Fruit fly (Drosophila melanogaster) whole organism, embryonic: ENCODE results near the gene ksr.
A peak's percentile ranks its signal among the peaks of the same experiment; 100 is the strongest.

Source experiments
- BEAF-32 ChIP-seq: fragments of 200-800 bp; sonication (Bioruptor generic); optimal IDR thresholded peaks from 3 replicates; lab custom pipeline; 2017; ENCODE audit warnings: missing biosample characterization, missing genetic modification characterization, mild to moderate bottlenecking, moderate library complexity, missing genetic modification reagents
- CG12071 ChIP-seq: fragments of 200-800 bp; sonication (Bioruptor generic); optimal IDR thresholded peaks from 3 replicates; lab custom pipeline; 2018; ENCODE audit warnings: missing biosample characterization, mild to moderate bottlenecking, missing genetic modification characterization
- CG13424 ChIP-seq: fragments of 200-800 bp; sonication (Bioruptor generic); optimal IDR thresholded peaks from 2 replicates; lab custom pipeline; 2019; ENCODE audit warnings: missing biosample characterization, mild to moderate bottlenecking, missing genetic modification characterization, moderate library complexity
- CG14050 ChIP-seq: fragments of 200-800 bp; sonication (Bioruptor generic); IDR thresholded peaks from 3 replicates; pipeline ENCODE4 v1.3.6; 2022; ENCODE audit warnings: missing biosample characterization, missing genetic modification characterization
- CG1603 ChIP-seq: fragments of 200-800 bp; sonication (Bioruptor generic); optimal IDR thresholded peaks from 2 replicates; lab custom pipeline; 2019; ENCODE audit warnings: missing biosample characterization, mild to moderate bottlenecking, missing genetic modification characterization, moderate library complexity
- CG1647 ChIP-seq: fragments of 200-800 bp; sonication (Bioruptor generic); optimal IDR thresholded peaks from 3 replicates; lab custom pipeline; 2016; ENCODE audit warnings: missing biosample characterization, missing genetic modification characterization
- CG16863 ChIP-seq: fragments of 200-800 bp; sonication (Bioruptor generic); optimal IDR thresholded peaks from 3 replicates; lab custom pipeline; 2016; ENCODE audit warnings: missing biosample characterization, missing genetic modification characterization
- CG17359 ChIP-seq: fragments of 200-800 bp; sonication (Bioruptor generic); optimal IDR thresholded peaks from 3 replicates; lab custom pipeline; 2018; ENCODE audit warnings: missing biosample characterization, mild to moderate bottlenecking, missing genetic modification characterization, moderate library complexity
- CG18599 ChIP-seq: fragments of 200-800 bp; sonication (Bioruptor generic); optimal IDR thresholded peaks from 3 replicates; lab custom pipeline; 2017; ENCODE audit warnings: missing biosample characterization, missing genetic modification characterization, mild to moderate bottlenecking, moderate library complexity, missing genetic modification reagents
- CG32532 ChIP-seq: fragments of 200-800 bp; sonication (Bioruptor generic); IDR thresholded peaks from 2 replicates; pipeline ENCODE4 v1.3.6; 2022; ENCODE audit warnings: missing biosample characterization, missing genetic modification characterization
- CG32767 ChIP-seq: fragments of 200-800 bp; sonication (Bioruptor generic); IDR thresholded peaks from 2 replicates; pipeline ENCODE4 v1.3.6; 2022; ENCODE audit warnings: missing biosample characterization, missing genetic modification characterization
- CG33213 ChIP-seq: fragments of 200-800 bp; sonication (Bioruptor generic); optimal IDR thresholded peaks from 3 replicates; lab custom pipeline; 2016; ENCODE audit warnings: missing biosample characterization, missing genetic modification characterization
- CG33557 ChIP-seq: fragments of 200-800 bp; sonication (Bioruptor generic); optimal IDR thresholded peaks from 2 replicates; lab custom pipeline; 2019; ENCODE audit warnings: missing biosample characterization, mild to moderate bottlenecking, missing genetic modification characterization, moderate library complexity
- CG3995 ChIP-seq: fragments of 200-800 bp; sonication (Bioruptor generic); optimal IDR thresholded peaks from 3 replicates; lab custom pipeline; 2016; ENCODE audit warnings: missing biosample characterization, missing genetic modification characterization
- CG4424 ChIP-seq: fragments of 200-800 bp; sonication (Bioruptor generic); optimal IDR thresholded peaks from 3 replicates; lab custom pipeline; 2016; ENCODE audit warnings: missing biosample characterization, missing genetic modification characterization
- CG4617 ChIP-seq: fragments of 200-800 bp; sonication (Bioruptor generic); optimal IDR thresholded peaks from 3 replicates; lab custom pipeline; 2016; ENCODE audit warnings: missing biosample characterization, missing genetic modification characterization, borderline replicate concordance
- CG4820 ChIP-seq: fragments of 200-800 bp; sonication (Bioruptor generic); optimal IDR thresholded peaks from 3 replicates; lab custom pipeline; 2016; ENCODE audit warnings: missing biosample characterization, missing genetic modification characterization
- CG8478 ChIP-seq: fragments of >200 bp; optimal IDR thresholded peaks from 2 replicates; lab custom pipeline; 2018
- CG9817 ChIP-seq: fragments of 200-800 bp; sonication (Bioruptor generic); optimal IDR thresholded peaks from 2 replicates; lab custom pipeline; 2018; ENCODE audit warnings: missing biosample characterization, mild to moderate bottlenecking, missing genetic modification characterization, moderate library complexity
- Camta ChIP-seq: fragments of 200-800 bp; sonication (Bioruptor generic); optimal IDR thresholded peaks from 2 replicates; lab custom pipeline; 2016; ENCODE audit warnings: missing biosample characterization, missing genetic modification characterization
- Ets65A ChIP-seq: fragments of 200-800 bp; sonication (Bioruptor generic); peaks from one replicate; lab custom pipeline; 2016; ENCODE audit warnings: missing biosample characterization, missing genetic modification characterization
- Ets97D ChIP-seq: fragments of 200-800 bp; sonication (Bioruptor generic); optimal IDR thresholded peaks from 3 replicates; lab custom pipeline; 2016; ENCODE audit warnings: missing biosample characterization, missing genetic modification characterization
- Fer2 ChIP-seq: fragments of 200-800 bp; sonication (Bioruptor generic); optimal IDR thresholded peaks from 2 replicates; lab custom pipeline; 2018; ENCODE audit warnings: missing biosample characterization, mild to moderate bottlenecking, missing genetic modification characterization, moderate library complexity
- HLH54F ChIP-seq: fragments of 200-800 bp; sonication (Bioruptor generic); optimal IDR thresholded peaks from 3 replicates; lab custom pipeline; 2016; ENCODE audit warnings: missing biosample characterization, missing genetic modification characterization
- Hr51 ChIP-seq, 2 experiments: fragments of 200-800 bp; sonication (Bioruptor generic); optimal IDR thresholded peaks; 2 replicates in 1 of 2; 3 replicates in 1 of 2; lab custom pipeline; 2016 to 2018; ENCODE audit warnings: missing biosample characterization in 2 of 2, missing genetic modification characterization in 2 of 2, mild to moderate bottlenecking in 1 of 2, moderate library complexity in 1 of 2
- Jarid2 ChIP-seq: fragments of 200-800 bp; sonication (Bioruptor generic); optimal IDR thresholded peaks from 3 replicates; lab custom pipeline; 2017; ENCODE audit warnings: mild to moderate bottlenecking, missing biosample characterization, missing genetic modification reagents, missing genetic modification characterization
- Mrtf ChIP-seq: fragments of 200-800 bp; sonication (Bioruptor generic); IDR thresholded peaks from 3 replicates; pipeline ENCODE4 v1.3.6; 2022; ENCODE audit warnings: missing biosample characterization, missing genetic modification characterization
- Side ChIP-seq: fragments of 200-800 bp; sonication (Bioruptor generic); optimal IDR thresholded peaks from 2 replicates; lab custom pipeline; 2016; ENCODE audit warnings: missing biosample characterization, missing genetic modification characterization
- Sry-δ ChIP-seq: fragments of 200-800 bp; sonication (Bioruptor generic); optimal IDR thresholded peaks from 2 replicates; lab custom pipeline; 2016; ENCODE audit warnings: missing biosample characterization, missing genetic modification characterization
- amos ChIP-seq: fragments of 200-800 bp; sonication (Bioruptor generic); IDR thresholded peaks from 2 replicates; pipeline ENCODE4 v1.3.6; 2022; ENCODE audit warnings: missing biosample characterization, missing genetic modification characterization; ENCODE audit not compliant: partially characterized antibody
- bbx ChIP-seq: fragments of 200-800 bp; sonication (Bioruptor generic); IDR thresholded peaks from 2 replicates; pipeline ENCODE4 v1.3.6; 2022; ENCODE audit warnings: missing biosample characterization, missing genetic modification characterization; ENCODE audit not compliant: partially characterized antibody
- bcd ChIP-seq: fragments of 200-800 bp; sonication (Bioruptor generic); optimal IDR thresholded peaks from 2 replicates; lab custom pipeline; 2017; ENCODE audit warnings: missing biosample characterization, mild to moderate bottlenecking, missing genetic modification characterization
- cg ChIP-seq: fragments of 200-800 bp; sonication (Bioruptor generic); optimal IDR thresholded peaks from 3 replicates; lab custom pipeline; 2019; ENCODE audit warnings: missing biosample characterization, mild to moderate bottlenecking, missing genetic modification characterization, moderate library complexity
- crol ChIP-seq: fragments of 200-800 bp; sonication (Bioruptor generic); IDR thresholded peaks from 2 replicates; pipeline ENCODE4 v1.3.6; 2022; ENCODE audit warnings: missing biosample characterization, missing genetic modification characterization
- dm ChIP-seq: fragments of 200-800 bp; sonication (Bioruptor generic); optimal IDR thresholded peaks from 3 replicates; lab custom pipeline; 2016; ENCODE audit warnings: missing biosample characterization, missing genetic modification characterization
- gce ChIP-seq: fragments of 200-800 bp; sonication (Bioruptor generic); IDR thresholded peaks from 3 replicates; pipeline ENCODE4 v1.3.6; 2022; ENCODE audit warnings: missing biosample characterization, missing genetic modification characterization
- hth ChIP-seq: fragments of >200 bp; optimal IDR thresholded peaks from 2 replicates; lab custom pipeline; 2017; ENCODE audit warnings: inconsistent platforms
- insv ChIP-seq, 2 experiments: fragments of 200-800 bp; sonication (Bioruptor generic); optimal IDR thresholded peaks; 3 replicates each; lab custom pipeline; 2016 to 2018; ENCODE audit warnings: missing biosample characterization in 2 of 2, missing genetic modification characterization in 2 of 2
- inv ChIP-seq: fragments of 200-800 bp; sonication (Bioruptor generic); IDR thresholded peaks from 2 replicates; pipeline ENCODE4 v1.3.6; 2022; ENCODE audit warnings: missing biosample characterization, missing genetic modification characterization; ENCODE audit not compliant: partially characterized antibody
- lilli ChIP-seq: fragments of 200-800 bp; sonication (Bioruptor generic); optimal IDR thresholded peaks from 3 replicates; lab custom pipeline; 2016; ENCODE audit warnings: missing biosample characterization, missing genetic modification characterization
- lov ChIP-seq, 2 experiments: fragments of 200-800 bp in 1 of 2; fragments of >200 bp in 1 of 2; sonication (Bioruptor generic) in 1 of 2; IDR thresholded peaks in 1 of 2; optimal IDR thresholded peaks in 1 of 2; 2 replicates in 1 of 2; 3 replicates in 1 of 2; pipeline versions ENCODE4 v1.3.6 to Lab custom; 2017 to 2022; ENCODE audit warnings: missing biosample characterization in 1 of 2, missing genetic modification characterization in 1 of 2
- nerfin-2 ChIP-seq: fragments of 200-800 bp; sonication (Bioruptor generic); IDR thresholded peaks from 2 replicates; pipeline ENCODE4 v1.3.6; 2022; ENCODE audit warnings: missing biosample characterization, missing genetic modification characterization; ENCODE audit not compliant: partially characterized antibody
- otp ChIP-seq: fragments of 200-800 bp; sonication (Bioruptor generic); IDR thresholded peaks from 3 replicates; pipeline ENCODE4, ENCODE4 v1.3.6; 2022; ENCODE audit warnings: missing biosample characterization, missing genetic modification characterization
- prd ChIP-seq, 3 experiments: fragments of >200 bp in 2 of 3; fragments of 200-800 bp in 1 of 3; sonication (Bioruptor generic) in 1 of 3; optimal IDR thresholded peaks in 2 of 3; IDR thresholded peaks in 1 of 3; 2 replicates in 2 of 3; 3 replicates in 1 of 3; pipeline versions ENCODE4 v1.3.6 to Lab custom; 2017 to 2022; ENCODE audit warnings: missing biosample characterization in 1 of 3, missing genetic modification characterization in 1 of 3
- row ChIP-seq: fragments of 200-800 bp; sonication (Bioruptor generic); IDR thresholded peaks from 3 replicates; pipeline ENCODE4 v1.3.6; 2022; ENCODE audit warnings: missing biosample characterization, missing genetic modification characterization
- run ChIP-seq: fragments of 200-800 bp; sonication (Bioruptor generic); optimal IDR thresholded peaks from 3 replicates; lab custom pipeline; 2018; ENCODE audit warnings: missing biosample characterization, mild to moderate bottlenecking, missing genetic modification characterization
- sna ChIP-seq: fragments of 200-800 bp; sonication (Bioruptor generic); IDR thresholded peaks from 2 replicates; pipeline ENCODE4 v1.3.6; 2022; ENCODE audit warnings: missing biosample characterization, missing genetic modification characterization; ENCODE audit not compliant: partially characterized antibody
- trem ChIP-seq: fragments of 200-800 bp; optimal IDR thresholded peaks from 3 replicates; lab custom pipeline; 2019; ENCODE audit warnings: missing biosample characterization, mild to moderate bottlenecking, missing genetic modification characterization, moderate library complexity
- zen ChIP-seq: fragments of 200-800 bp; sonication (Bioruptor generic); optimal IDR thresholded peaks from 3 replicates; lab custom pipeline; 2018; ENCODE audit warnings: missing biosample characterization, mild to moderate bottlenecking, missing genetic modification characterization, moderate library complexity
- zfh1 ChIP-seq: fragments of 200-800 bp; sonication (Bioruptor generic); IDR thresholded peaks from 3 replicates; pipeline ENCODE4 v1.3.6; 2022; ENCODE audit warnings: missing biosample characterization, missing genetic modification characterization

ksr gene

DNA sequence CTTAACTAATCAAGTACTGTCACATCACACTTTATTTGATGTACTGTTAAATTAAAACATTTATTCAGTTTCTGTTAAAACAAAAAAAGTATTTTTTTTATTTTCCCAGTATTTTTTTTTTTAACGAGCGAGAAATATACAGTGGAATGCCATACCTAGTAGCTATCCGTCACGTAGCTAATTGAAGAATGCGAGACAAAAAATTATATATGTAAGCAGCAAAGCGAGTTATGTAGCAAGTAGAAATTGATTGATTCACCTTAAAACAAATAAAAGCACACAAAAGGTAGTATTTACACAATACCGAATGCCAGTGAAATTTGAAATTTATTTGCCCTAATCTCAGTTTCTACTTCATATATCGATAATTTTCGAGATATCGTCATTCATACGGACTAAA is 45.0 kb downstream of the ksr start (continued):
- TF ChIP-seq zen (peak; percentile 87), CG33557 (no peak), lilli (no peak), Mrtf (GFP tag; lab: Robert Waterston, UW) (no peak), CG18599 (GFP tag; lab: Kevin White, UChicago) (no peak), row (peak; percentile 21; the same call in 1 of the 3 replicates), CG4820 (GFP tag; lab: Kevin White, UChicago) (peak; percentile 14), trem (tag; lab: Kevin White, UChicago) (peak; percentile 27), bbx (GFP tag; lab: Robert Waterston, UW) (peak; percentile 33; the same call in 1 of the 2 replicates), cg (GFP tag; lab: Kevin White, UChicago) (no peak), CG14050 (no peak), CG1647 (GFP tag; lab: Kevin White, UChicago) (no peak), Hr51 (GFP tag; optimal IDR thresholded peaks at IDR 0.05; lab: Kevin White, UChicago) (no peak), CG32532 (GFP tag; lab: Robert Waterston, UW) (no peak), inv (GFP tag; lab: Robert Waterston, UW) (no peak), CG8478 (lab: Kevin White, UChicago) (no peak), CG17359 (tag; lab: Kevin White, UChicago) (peak; percentile 58), Camta (no peak), CG4424 (GFP tag; lab: Kevin White, UChicago) (peak; percentile 52), CG33213 (GFP tag; lab: Kevin White, UChicago) (peak; percentile 35), BEAF-32 (peak; percentile 22), crol (no peak), bcd (GFP tag; lab: Kevin White, UChicago) (peak; percentile 19), otp (GFP tag; lab: Robert Waterston, UW) (no peak), CG13424 (tag; lab: Kevin White, UChicago) (no peak), gce (GFP tag; lab: Robert Waterston, UW) (no peak), CG32767 (GFP tag; lab: Robert Waterston, UW) (no peak), Sry-δ (GFP tag; lab: Kevin White, UChicago) (peak; percentile 32), CG4617 (peak; percentile 17), amos (peak; percentile 48; the same call in 1 of the 2 replicates), insv (GFP tag; optimal IDR thresholded peaks at IDR 0.05; lab: Kevin White, UChicago) (no peak), Ets97D (peak; percentile 71), Jarid2 (GFP tag; lab: Kevin White, UChicago) (peak; percentile 6), CG12071 (GFP tag; lab: Kevin White, UChicago) (no peak), run (tag; lab: Kevin White, UChicago) (no peak), Fer2 (no peak), Ets65A (GFP tag; lab: Kevin White, UChicago) (peak; percentile 62), CG9817 (tag; lab: Kevin White, UChicago) (peak; percentile 1), CG1603 (tag; lab: Kevin White, UChicago) (peak; percentile 34), Side (GFP tag; lab: Kevin White, UChicago) (no peak), CG16863 (GFP tag; lab: Kevin White, UChicago) (no peak), CG3995 (GFP tag; lab: Kevin White, UChicago) (no peak), HLH54F (GFP tag; lab: Kevin White, UChicago) (no peak), sna (0 out of 2 replicates have a peak, but pooled peaks have one; percentile 28), zfh1 (GFP tag; lab: Robert Waterston, UW) (no peak), lov (optimal IDR thresholded peaks at IDR 0.05; lab: Kevin White, UChicago) (no peak), lov (GFP tag; IDR thresholded peaks at IDR 0.05; lab: Robert Waterston, UW) (no peak), prd (optimal IDR thresholded peaks at IDR 0.05; lab: Kevin White, UChicago) (no peak), prd (GFP tag; IDR thresholded peaks at IDR 0.05; lab: Robert Waterston, UW) (peak; percentile 19; the same call in 2 of the 3 replicates), nerfin-2 (GFP tag; lab: Robert Waterston, UW) (no peak), dm (GFP tag; lab: Kevin White, UChicago) (no peak), hth (no peak)
